Fruit fly (Drosophila melanogaster): ENCODE measurements around the gene Spase25.

DNA sequence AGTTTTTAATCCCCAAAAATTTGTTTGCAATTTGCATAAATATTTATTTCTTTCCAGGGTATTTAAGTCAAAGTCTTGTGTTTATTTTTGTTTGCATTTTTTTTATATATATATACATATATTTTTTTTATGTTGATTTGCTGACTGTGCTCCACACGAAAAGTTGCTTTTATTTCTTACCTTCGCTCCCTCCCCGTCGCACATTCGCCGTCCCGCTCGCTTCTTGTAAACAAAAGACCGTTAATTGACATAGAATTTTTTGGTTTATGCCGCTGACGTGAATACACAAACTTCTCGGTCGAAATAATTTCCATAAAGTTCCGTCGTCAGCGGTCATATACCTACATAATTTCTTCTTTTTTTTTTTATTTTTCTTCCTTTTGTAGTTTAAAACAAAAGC is 27.8 kb downstream of the Spase25 start:
- no peak for TF ChIP-seq ttk (optimal IDR thresholded peaks at IDR 0.05)
- TF ChIP-seq psq (optimal IDR thresholded peaks at IDR 0.05) = no peak
- TF ChIP-seq Myc (optimal IDR thresholded peaks at IDR 0.05) = no peak
- no peak for TF ChIP-seq insv (optimal IDR thresholded peaks at IDR 0.05)
- no peak for TF ChIP-seq h (optimal IDR thresholded peaks at IDR 0.05)
- TF ChIP-seq Sin3A (optimal IDR thresholded peaks at IDR 0.05) = no peak

All from Kc167 (cell line).